Worm (Caenorhabditis elegans) whole organism, young adult: ENCODE results near the gene exos-4.2.

ENCODE experiments used
- B0019.2 ChIP-seq: fragments of 200-800 bp; sonication (Bioruptor generic); conservative IDR thresholded peaks from 2 replicates; pipeline ENCODE4 v1.3.6; 2022; ENCODE audit warnings: missing genetic modification reagents, missing genetic modification characterization, missing compliant biosample characterization
- B0261.1 ChIP-seq: sonication (generic microtip); optimal IDR thresholded peaks from 2 replicates; lab custom pipeline; 2016; ENCODE audit warnings: mild to moderate bottlenecking, missing genetic modification characterization, moderate library complexity, missing compliant biosample characterization
- B0336.3 ChIP-seq: fragments of 200-800 bp; sonication (Bioruptor generic); IDR thresholded peaks from 2 replicates; pipeline ENCODE4 v1.3.6; 2022; ENCODE audit warnings: missing genetic modification characterization, missing compliant biosample characterization
- D2030.7 ChIP-seq: fragments of 200-800 bp; sonication (Bioruptor generic); IDR thresholded peaks from 2 replicates; pipeline ENCODE4 v1.3.6; 2022; ENCODE audit warnings: missing genetic modification reagents, missing genetic modification characterization, missing compliant biosample characterization
- F10E7.11 ChIP-seq: sonication (generic microtip); optimal IDR thresholded peaks from 2 replicates; lab custom pipeline; 2017; ENCODE audit warnings: mild to moderate bottlenecking, missing genetic modification characterization, moderate library complexity, missing compliant biosample characterization
- Y53F4B.3 ChIP-seq: fragments of 200-800 bp; sonication (Bioruptor generic); IDR thresholded peaks from 2 replicates; pipeline ENCODE4 v1.3.6; 2022; ENCODE audit warnings: missing genetic modification reagents, missing genetic modification characterization, missing compliant biosample characterization
- Y67H2A.10 ChIP-seq: fragments of 200-800 bp; sonication (Bioruptor generic); conservative IDR thresholded peaks from 2 replicates; pipeline ENCODE4 v1.3.6; 2022; ENCODE audit warnings: missing genetic modification reagents, missing genetic modification characterization, missing compliant biosample characterization
- Y79H2A.3 ChIP-seq: fragments of 200-800 bp; sonication (Bioruptor generic); conservative IDR thresholded peaks from 2 replicates; pipeline ENCODE4 v1.3.6; 2022; ENCODE audit warnings: missing genetic modification reagents, missing genetic modification characterization, missing compliant biosample characterization
- aptf-2 ChIP-seq: fragments of 200-800 bp; sonication (Bioruptor generic); conservative IDR thresholded peaks from 2 replicates; pipeline ENCODE4 v1.3.6; 2022; ENCODE audit warnings: missing genetic modification reagents, missing genetic modification characterization, missing compliant biosample characterization
- athp-1 ChIP-seq: sonication (generic microtip); optimal IDR thresholded peaks from 2 replicates; lab custom pipeline; 2017; ENCODE audit warnings: mild to moderate bottlenecking, missing genetic modification characterization, missing compliant biosample characterization
- attf-3 ChIP-seq: fragments of 200-800 bp; sonication (Bioruptor generic); conservative IDR thresholded peaks from 2 replicates; pipeline ENCODE4 v1.3.6; 2022; ENCODE audit warnings: missing genetic modification reagents, missing genetic modification characterization, missing compliant biosample characterization
- bed-1 ChIP-seq: fragments of 200-800 bp; sonication (Bioruptor generic); IDR thresholded peaks from 2 replicates; pipeline ENCODE4 v1.3.6; 2022; ENCODE audit warnings: missing genetic modification reagents, missing genetic modification characterization, missing compliant biosample characterization
- ceh-27 ChIP-seq: fragments of 200-800 bp; sonication (Bioruptor generic); optimal IDR thresholded peaks from 2 replicates; lab custom pipeline; 2018; ENCODE audit warnings: mild to moderate bottlenecking, missing genetic modification characterization, moderate library complexity, missing compliant biosample characterization
- dpl-1 ChIP-seq: fragments of 150-350 bp; optimal IDR thresholded peaks from 2 replicates; lab custom pipeline; 2014; ENCODE audit warnings: missing biosample characterization, missing genetic modification reagents, missing genetic modification characterization
- efl-1 ChIP-seq: fragments of 150-350 bp; optimal IDR thresholded peaks from 2 replicates; lab custom pipeline; 2014; ENCODE audit warnings: missing biosample characterization, missing genetic modification reagents, missing genetic modification characterization
- egl-18 ChIP-seq: fragments of 200-800 bp; sonication (Bioruptor generic); IDR thresholded peaks from 2 replicates; pipeline ENCODE4 v1.3.6; 2022; ENCODE audit warnings: missing genetic modification reagents, missing genetic modification characterization, missing compliant biosample characterization
- egl-44 ChIP-seq: fragments of 200-800 bp; sonication (Bioruptor generic); IDR thresholded peaks from 2 replicates; pipeline ENCODE4 v1.3.6; 2022; ENCODE audit warnings: missing genetic modification reagents, missing genetic modification characterization, missing compliant biosample characterization
- egrh-3 ChIP-seq: fragments of 200-800 bp; sonication (Bioruptor generic); IDR thresholded peaks from 2 replicates; pipeline ENCODE4 v1.3.6; 2022; ENCODE audit warnings: missing genetic modification reagents, missing genetic modification characterization, missing compliant biosample characterization
- ets-4 ChIP-seq: fragments of 200-800 bp; sonication (Bioruptor generic); optimal IDR thresholded peaks from 2 replicates; lab custom pipeline; 2018; ENCODE audit warnings: mild to moderate bottlenecking, missing genetic modification characterization, missing compliant biosample characterization
- gei-17 ChIP-seq: fragments of 200-800 bp; sonication (Bioruptor generic); optimal IDR thresholded peaks from 2 replicates; lab custom pipeline; 2018; ENCODE audit warnings: mild to moderate bottlenecking, missing genetic modification characterization, missing compliant biosample characterization
- him-1 ChIP-seq: sonication (generic microtip); optimal IDR thresholded peaks from 2 replicates; lab custom pipeline; 2016; ENCODE audit warnings: missing genotype, missing genetic modification reagents, missing genetic modification characterization, missing compliant biosample characterization
- hlh-12 ChIP-seq: sonication (generic microtip); optimal IDR thresholded peaks from 2 replicates; lab custom pipeline; 2016; ENCODE audit warnings: missing genetic modification characterization, missing compliant biosample characterization
- hmg-1.2 ChIP-seq: fragments of 200-800 bp; sonication (Bioruptor generic); IDR thresholded peaks from 2 replicates; pipeline ENCODE4 v1.3.6; 2022; ENCODE audit warnings: missing genetic modification reagents, missing genetic modification characterization, missing compliant biosample characterization
- hmg-20 ChIP-seq: fragments of 200-800 bp; sonication (Bioruptor generic); IDR thresholded peaks from 2 replicates; pipeline ENCODE4 v1.3.6; 2022; ENCODE audit warnings: missing genetic modification reagents, missing genetic modification characterization, missing compliant biosample characterization
- let-526 ChIP-seq: fragments of 200-800 bp; sonication (Bioruptor generic); IDR thresholded peaks from 2 replicates; pipeline ENCODE4 v1.3.6; 2022; ENCODE audit warnings: missing genetic modification reagents, missing genetic modification characterization, missing compliant biosample characterization
- let-607 ChIP-seq, 2 experiments: fragments of 200-800 bp in 1 of 2; sonication (Bioruptor generic) in 1 of 2; sonication (generic microtip) in 1 of 2; optimal IDR thresholded peaks; 2 replicates each; lab custom pipeline; 2016 to 2018; ENCODE audit warnings: mild to moderate bottlenecking in 2 of 2, missing compliant biosample characterization in 2 of 2, missing genetic modification characterization in 2 of 2, moderate library complexity in 2 of 2, missing genotype in 1 of 2
- lin-26 ChIP-seq: fragments of 200-800 bp; sonication (Bioruptor generic); IDR thresholded peaks from 2 replicates; pipeline ENCODE4 v1.3.6; 2022; ENCODE audit warnings: missing genetic modification reagents, missing genetic modification characterization, missing compliant biosample characterization
- lin-35 ChIP-seq, 3 experiments: fragments of 150-350 bp in 2 of 3; sonication (generic microtip) in 1 of 3; optimal IDR thresholded peaks; 2 replicates each; lab custom pipeline; 2014 to 2018; ENCODE audit warnings: missing biosample characterization in 3 of 3, missing genetic modification characterization in 3 of 3, missing genetic modification reagents in 3 of 3
- lin-54 ChIP-seq: fragments of 200-800 bp; sonication (Bioruptor generic); optimal IDR thresholded peaks from 2 replicates; lab custom pipeline; 2018; ENCODE audit warnings: mild to moderate bottlenecking, missing genetic modification characterization, missing compliant biosample characterization
- lsl-1 ChIP-seq: fragments of 200-800 bp; sonication (Bioruptor generic); optimal IDR thresholded peaks from 2 replicates; lab custom pipeline; 2018; ENCODE audit warnings: mild to moderate bottlenecking, missing genetic modification characterization, moderate library complexity, missing compliant biosample characterization
- madf-10 ChIP-seq: sonication (generic microtip); optimal IDR thresholded peaks from 2 replicates; lab custom pipeline; 2016; ENCODE audit warnings: mild to moderate bottlenecking, missing genetic modification characterization, missing compliant biosample characterization
- madf-3 ChIP-seq: fragments of 200-800 bp; sonication (Bioruptor generic); IDR thresholded peaks from 2 replicates; pipeline ENCODE4 v1.3.6; 2022; ENCODE audit warnings: missing genetic modification reagents, missing genetic modification characterization, missing compliant biosample characterization
- madf-6 ChIP-seq: fragments of 200-800 bp; sonication (Bioruptor generic); IDR thresholded peaks from 2 replicates; pipeline ENCODE4 v1.3.6; 2022; ENCODE audit warnings: missing genetic modification reagents, missing genetic modification characterization, missing compliant biosample characterization
- madf-8 ChIP-seq: fragments of 200-800 bp; sonication (Bioruptor generic); conservative IDR thresholded peaks from 2 replicates; pipeline ENCODE4 v1.3.6; 2022; ENCODE audit warnings: missing genetic modification reagents, missing genetic modification characterization, missing compliant biosample characterization
- mcd-1 ChIP-seq: fragments of 200-800 bp; sonication (Bioruptor generic); IDR thresholded peaks from 2 replicates; pipeline ENCODE4 v1.3.6; 2022; ENCODE audit warnings: missing genetic modification reagents, missing genetic modification characterization, missing compliant biosample characterization
- mel-28 ChIP-seq: sonication (generic microtip); optimal IDR thresholded peaks from 2 replicates; lab custom pipeline; 2016; ENCODE audit warnings: borderline replicate concordance, mild to moderate bottlenecking, missing genetic modification characterization, missing compliant biosample characterization
- mes-4 ChIP-seq: sonication (generic microtip); optimal IDR thresholded peaks from 2 replicates; lab custom pipeline; 2016; ENCODE audit warnings: missing genotype, missing genetic modification characterization, missing compliant biosample characterization
- mxl-1 ChIP-seq: sonication (generic microtip); optimal IDR thresholded peaks from 2 replicates; lab custom pipeline; 2016; ENCODE audit warnings: missing genetic modification characterization, missing compliant biosample characterization
- nhr-80 ChIP-seq: sonication (generic microtip); optimal IDR thresholded peaks from 2 replicates; lab custom pipeline; 2016; ENCODE audit warnings: missing genetic modification characterization, missing compliant biosample characterization
- nhr-90 ChIP-seq: sonication (generic microtip); optimal IDR thresholded peaks from 2 replicates; lab custom pipeline; 2016; ENCODE audit warnings: missing genotype, mild to moderate bottlenecking, missing genetic modification characterization, missing compliant biosample characterization
- rec-8 ChIP-seq, 2 experiments: sonication (generic microtip); optimal IDR thresholded peaks; 2 replicates each; lab custom pipeline; 2016; ENCODE audit warnings: mild to moderate bottlenecking in 2 of 2, missing genetic modification characterization in 2 of 2, missing genetic modification reagents in 2 of 2, missing genotype in 2 of 2, missing biosample characterization in 1 of 2, missing compliant biosample characterization in 1 of 2, moderate library complexity in 1 of 2
- repo-1 ChIP-seq: sonication (generic microtip); optimal IDR thresholded peaks from 2 replicates; lab custom pipeline; 2017; ENCODE audit warnings: mild to moderate bottlenecking, missing genetic modification characterization, missing compliant biosample characterization
- sea-2 ChIP-seq: fragments of 200-800 bp; sonication (Bioruptor generic); IDR thresholded peaks from 2 replicates; pipeline ENCODE4 v1.3.6; 2022; ENCODE audit warnings: missing genetic modification characterization, missing compliant biosample characterization
- sptf-2 ChIP-seq: fragments of 200-800 bp; sonication (Bioruptor generic); optimal IDR thresholded peaks from 2 replicates; lab custom pipeline; 2018; ENCODE audit warnings: mild to moderate bottlenecking, missing genetic modification characterization, missing compliant biosample characterization
- tbx-9 ChIP-seq: sonication (generic microtip); optimal IDR thresholded peaks from 2 replicates; lab custom pipeline; 2016; ENCODE audit warnings: borderline replicate concordance, missing genetic modification characterization, inconsistent platforms, missing compliant biosample characterization
- unc-130 ChIP-seq: sonication (generic microtip); optimal IDR thresholded peaks from 2 replicates; lab custom pipeline; 2016; ENCODE audit warnings: missing genetic modification reagents, missing genetic modification characterization, missing compliant biosample characterization
- ztf-26 ChIP-seq: sonication (generic microtip); optimal IDR thresholded peaks from 2 replicates; lab custom pipeline; 2017; ENCODE audit warnings: missing genetic modification characterization, missing compliant biosample characterization
- ztf-28 ChIP-seq: fragments of 200-800 bp; sonication (Bioruptor generic); IDR thresholded peaks from 2 replicates; pipeline ENCODE4 v1.3.6; 2022; ENCODE audit warnings: missing genetic modification reagents, missing genetic modification characterization, missing compliant biosample characterization
- ztf-6 ChIP-seq: fragments of 200-800 bp; sonication (Bioruptor generic); IDR thresholded peaks from 2 replicates; pipeline ENCODE4 v1.3.6; 2022; ENCODE audit warnings: missing genetic modification reagents, missing genetic modification characterization, missing compliant biosample characterization

exos-4.2 gene

ce11 chrIII:901600-902250 lies 41.7 kb downstream of the exos-4.2 start (continued):
- TF ChIP-seq let-607 (tag; optimal IDR thresholded peaks at IDR 0.05; lab: Kevin White, UChicago) (no peak), mxl-1 (no peak), B0019.2 (GFP tag; lab: Robert Waterston, UW) (no peak), mel-28 (tag; lab: Kevin White, UChicago) (no peak), hlh-12 (no peak), madf-10 (tag; lab: Kevin White, UChicago) (no peak), ceh-27 (GFP tag; lab: Kevin White, UChicago) (no peak), efl-1 (GFP tag; lab: Kevin White, UChicago) (peak; percentile 57), athp-1 (tag; lab: Kevin White, UChicago) (peak; percentile 19), unc-130 (GFP tag; lab: Kevin White, UChicago) (no peak), lin-54 (peak; percentile 41), ztf-28 (no peak), hmg-20 (GFP tag; lab: Robert Waterston, UW) (no peak), sea-2 (no peak), ztf-6 (no peak), lin-35 (GFP tag; optimal IDR thresholded peaks at IDR 0.05; lab: Kevin White, UChicago) (peak in 1 of 3 experiments; percentile 39), tbx-9 (tag; lab: Kevin White, UChicago) (no peak), gei-17 (GFP tag; lab: Kevin White, UChicago) (no peak), madf-6 (GFP tag; lab: Robert Waterston, UW) (peak; percentile 35; the same call in 1 of the 2 replicates), Y67H2A.10 (GFP tag; lab: Robert Waterston, UW) (no peak), madf-3 (no peak), ztf-26 (tag; lab: Kevin White, UChicago) (peak; percentile 21), him-1 (tag; lab: Kevin White, UChicago) (peak; percentile 25), sptf-2 (GFP tag; lab: Kevin White, UChicago) (no peak), aptf-2 (GFP tag; lab: Robert Waterston, UW) (no peak), Y53F4B.3 (GFP tag; lab: Robert Waterston, UW) (no peak), madf-8 (GFP tag; lab: Robert Waterston, UW) (no peak), ets-4 (no peak), dpl-1 (GFP tag; lab: Kevin White, UChicago) (peak; percentile 47), let-526 (GFP tag; lab: Robert Waterston, UW) (no peak), B0336.3 (no peak), nhr-80 (tag; lab: Kevin White, UChicago) (peak; percentile 54), Y79H2A.3 (GFP tag; lab: Robert Waterston, UW) (no peak), lsl-1 (no peak), D2030.7 (GFP tag; lab: Robert Waterston, UW) (peak; percentile 11; the same call in 1 of the 2 replicates), nhr-90 (tag; lab: Kevin White, UChicago) (no peak), attf-3 (0 out of 2 replicates have a peak, but pooled peaks have one; percentile 8), egrh-3 (GFP tag; lab: Robert Waterston, UW) (no peak), rec-8 (tag; optimal IDR thresholded peaks at IDR 0.05; lab: Kevin White, UChicago) (no peak), bed-1 (GFP tag; lab: Robert Waterston, UW) (no peak), egl-18 (GFP tag; lab: Robert Waterston, UW) (no peak), mcd-1 (peak; percentile 85), mes-4 (tag; lab: Kevin White, UChicago) (no peak), F10E7.11 (no peak), lin-26 (no peak), B0261.1 (tag; lab: Kevin White, UChicago) (no peak), egl-44 (GFP tag; lab: Robert Waterston, UW) (no peak), repo-1 (tag; lab: Kevin White, UChicago) (no peak), hmg-1.2 (GFP tag; lab: Robert Waterston, UW) (0 out of 2 replicates have a peak, but pooled peaks have one; percentile 8)
